Worm (Caenorhabditis elegans): ENCODE results near the gene F16G10.7.

F16G10.7 gene

DNA sequence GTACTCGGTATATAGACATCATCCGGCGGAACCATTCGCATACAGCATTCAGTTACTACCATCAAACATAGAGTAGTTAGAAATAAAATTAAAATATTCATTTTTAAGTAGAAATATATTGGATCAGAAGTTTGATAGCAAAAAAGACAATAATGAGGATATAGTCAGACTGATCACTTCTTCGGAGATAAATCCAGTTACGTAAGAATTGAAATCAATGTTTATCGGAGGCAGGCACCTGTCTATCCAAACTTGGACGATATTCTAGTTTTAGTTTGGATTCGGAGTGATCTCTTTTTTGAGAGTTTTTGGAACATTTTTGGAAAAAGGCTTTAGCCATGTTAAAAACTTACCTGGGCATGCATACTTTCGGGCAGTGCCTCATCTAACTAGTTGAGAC lies 3.3 kb upstream of the F16G10.7 start, which contains the start of gene F16G10.8:
Gene F16G10.8, minus strand, starts transcription at position 101 of the 400 bp plus-strand sequence.
- TF ChIP-seq unc-62 (GFP tag; optimal IDR thresholded peaks at IDR 0.05) = no peak

DNA sequence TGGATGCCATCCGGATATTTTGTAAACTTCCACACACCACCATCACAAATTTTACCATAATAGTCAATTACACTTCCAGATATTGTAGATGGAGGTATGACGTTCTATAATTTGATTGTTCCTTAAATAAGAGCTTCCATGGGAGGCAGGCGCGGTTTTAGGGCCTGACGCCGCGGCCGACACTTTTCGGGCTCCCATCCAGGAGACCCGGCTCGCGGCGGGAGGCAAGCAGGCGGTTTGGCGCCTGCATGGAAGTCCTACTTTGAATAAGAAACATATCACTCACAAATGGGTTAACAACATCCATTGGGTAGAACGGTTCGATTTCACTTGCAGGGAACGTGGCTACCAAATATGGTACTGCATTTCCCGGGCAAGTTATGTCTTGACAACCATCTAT lies 401 bp downstream of the F16G10.7 start:
- no peak for TF ChIP-seq unc-62 (GFP tag; optimal IDR thresholded peaks at IDR 0.05)

DNA sequence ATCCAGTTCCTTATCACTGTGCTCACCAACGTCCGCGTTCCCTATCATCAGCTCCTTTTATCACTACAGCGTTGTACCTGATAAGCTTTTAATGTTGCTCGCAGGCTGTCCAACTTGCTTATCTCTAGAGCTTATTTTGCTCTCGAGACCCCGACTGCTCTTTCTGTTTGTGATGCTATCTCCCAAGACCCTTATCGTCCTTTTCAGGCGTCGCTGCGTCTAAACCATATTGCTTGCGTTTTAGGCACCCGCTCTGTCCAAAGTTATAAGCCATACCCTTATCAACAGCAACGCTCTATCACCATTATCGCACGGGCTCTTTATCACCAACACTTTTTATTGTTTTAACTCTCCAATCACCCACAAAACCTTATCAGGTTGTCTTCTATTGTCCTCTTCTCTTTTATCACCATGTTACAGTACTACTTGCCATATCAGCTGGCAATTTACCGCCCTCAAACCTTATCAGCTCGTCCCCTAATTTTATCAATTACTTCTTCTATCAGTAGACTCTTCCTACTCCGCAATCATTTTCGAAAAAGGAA lies 1.5 kb downstream of the F16G10.7 start:
- TF ChIP-seq unc-62 (GFP tag; optimal IDR thresholded peaks at IDR 0.05) = no peak

DNA sequence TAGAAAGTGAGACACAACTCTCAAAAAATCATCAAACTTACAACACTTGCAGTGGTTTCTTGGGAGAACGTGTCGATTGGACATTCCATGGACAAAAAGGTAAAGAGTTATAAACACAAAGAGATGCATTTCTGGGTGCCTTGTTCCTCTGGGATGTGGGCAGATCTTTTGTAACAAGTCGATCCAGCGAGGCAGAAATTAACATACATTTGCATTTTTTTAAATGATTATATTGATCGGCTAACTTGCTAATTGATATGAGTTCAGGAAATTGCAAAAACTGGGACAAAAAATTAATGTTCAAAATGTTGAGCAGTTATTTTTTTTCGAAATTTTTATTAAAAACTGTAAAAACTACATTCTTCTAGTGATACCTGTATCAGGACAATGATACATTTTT lies 2.3 kb downstream of the F16G10.7 start, which contains the start of gene F16G10.6:
Gene F16G10.6, minus strand, starts transcription at position 101 of the 400 bp plus-strand sequence.
- no peak for TF ChIP-seq unc-62 (GFP tag; optimal IDR thresholded peaks at IDR 0.05)

DNA sequence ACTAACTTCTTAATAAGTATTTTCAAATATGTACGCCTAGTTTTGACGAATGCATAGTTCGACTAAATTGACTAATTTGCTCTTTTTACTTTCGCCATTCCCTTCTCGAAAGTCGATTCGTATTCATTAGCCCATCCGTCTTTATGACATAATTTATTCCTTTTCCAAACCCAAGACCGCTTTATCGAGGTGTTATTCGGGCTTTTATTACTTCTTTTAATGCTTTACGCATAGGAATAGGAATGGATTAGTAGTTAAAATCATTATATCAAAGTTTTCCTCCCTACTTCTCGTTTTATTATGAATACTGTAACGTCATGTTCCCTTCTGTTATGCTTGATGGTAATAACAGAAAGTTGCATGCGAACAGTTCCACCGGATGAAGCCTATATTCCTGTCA lies 5.1 kb downstream of the F16G10.7 start, which contains the start of gene F16G10.2:
Gene F16G10.2, plus strand, starts transcription at position 301 of the 400 bp plus-strand sequence.
- TF ChIP-seq unc-62 (GFP tag; optimal IDR thresholded peaks at IDR 0.05) = no peak

DNA sequence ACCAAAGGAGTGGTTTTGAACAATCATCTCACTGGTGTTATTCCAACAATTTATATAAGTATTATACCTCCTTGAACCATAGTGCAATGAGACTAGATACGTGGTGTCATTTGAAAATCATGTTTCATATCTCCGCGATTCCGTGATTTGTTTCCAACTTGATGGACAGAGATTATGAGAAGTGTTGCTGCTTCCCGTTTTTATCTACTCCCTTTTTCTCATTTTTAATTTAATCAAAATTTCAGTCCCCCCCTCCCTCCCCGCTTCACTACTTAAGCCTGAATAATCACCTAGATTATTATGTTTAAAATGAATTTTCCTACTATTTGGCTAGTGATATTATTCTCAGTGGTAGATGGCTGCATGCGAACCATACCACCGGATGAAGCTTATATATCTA lies 8.0 kb downstream of the F16G10.7 start, which contains the start of gene F16G10.3:
Gene F16G10.3, plus strand, starts transcription at position 301 of the 400 bp plus-strand sequence.
- no peak for TF ChIP-seq unc-62 (GFP tag; optimal IDR thresholded peaks at IDR 0.05)

DNA sequence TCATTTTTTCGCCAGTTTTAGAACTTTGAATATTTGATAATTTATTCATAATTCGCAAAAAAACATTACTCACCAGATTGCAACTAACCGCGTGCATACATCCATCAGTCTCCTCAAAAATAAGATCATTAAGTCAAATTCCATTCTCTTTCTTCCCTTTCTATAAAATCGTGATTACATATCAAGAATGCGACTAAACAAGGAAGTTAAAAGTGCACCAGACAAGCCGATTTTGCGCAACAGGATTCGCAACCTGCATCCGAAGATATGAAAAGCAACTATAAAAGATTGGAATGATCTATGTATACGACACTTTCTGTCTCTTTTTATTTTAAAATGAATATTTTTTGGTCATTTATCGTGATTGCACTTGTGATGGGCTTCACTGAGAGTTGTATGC lies 11.1 kb downstream of the F16G10.7 start, which contains the start of gene hpo-25:
Gene hpo-25, plus strand, starts transcription at position 301 of the 400 bp plus-strand sequence.
- no peak for TF ChIP-seq unc-62 (GFP tag; optimal IDR thresholded peaks at IDR 0.05)

DNA sequence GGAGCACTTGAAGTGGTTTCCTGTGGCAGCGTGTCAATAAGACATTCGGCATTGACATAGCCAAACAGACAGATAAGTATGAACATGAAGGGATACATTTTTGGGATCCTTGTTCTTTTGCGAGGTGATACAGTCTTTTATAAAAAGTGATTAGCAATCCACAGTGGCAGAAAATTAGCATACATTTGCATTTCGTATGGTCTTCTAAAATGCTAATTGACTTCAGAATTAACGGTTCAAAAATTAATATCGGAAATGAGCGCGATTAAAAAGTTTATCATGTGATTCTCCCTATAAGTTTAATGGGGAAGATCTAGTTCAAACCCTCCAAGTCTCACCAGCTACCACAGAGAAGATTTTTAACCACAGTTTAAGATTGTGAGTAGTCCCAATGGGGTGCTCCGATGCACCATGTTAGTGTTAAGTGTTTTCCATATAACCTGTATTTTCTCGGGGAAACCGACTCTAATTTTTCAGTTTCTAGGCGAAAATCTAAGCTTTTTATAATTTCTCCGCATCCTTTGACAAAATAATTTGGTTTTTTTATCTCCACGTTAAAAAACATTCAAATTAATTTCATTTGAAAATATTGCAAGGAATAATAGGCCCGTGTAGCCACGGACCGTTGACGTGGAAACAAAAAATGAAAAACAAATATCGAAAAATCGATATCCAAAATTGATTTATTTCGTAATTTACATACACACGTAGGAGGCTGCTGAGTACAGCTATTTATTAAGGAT lies 13.3 kb downstream of the F16G10.7 start, which contains the start of the genes F43C11.12 and F16G10.5:
Gene F43C11.12, minus strand, starts transcription at position 101 of the 743 bp plus-strand sequence.
Gene F16G10.5, plus strand, starts transcription at position 693 of the 743 bp plus-strand sequence.
- TF ChIP-seq unc-62 (GFP tag; optimal IDR thresholded peaks at IDR 0.05) = no peak

DNA sequence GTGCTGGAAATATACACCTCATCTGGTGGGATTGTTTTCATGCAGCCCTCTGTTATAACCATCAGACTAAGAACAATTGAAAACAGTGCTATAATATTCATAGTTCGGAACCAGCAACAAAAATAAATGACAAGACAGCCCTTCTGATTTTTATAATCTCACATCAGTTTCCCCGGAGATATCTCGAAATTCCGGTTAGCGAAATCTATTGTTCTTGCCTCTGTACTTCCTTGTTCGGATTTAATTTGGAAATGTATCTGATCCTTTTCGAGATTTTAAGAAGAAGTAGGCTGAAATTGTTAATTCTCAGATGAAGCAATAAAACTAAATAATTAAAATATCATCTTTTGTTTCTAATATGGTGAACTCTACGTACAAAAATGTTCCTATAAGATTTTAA lies 16.4 kb downstream of the F16G10.7 start, which contains the start of gene F43C11.11:
Gene F43C11.11, minus strand, starts transcription at position 101 of the 400 bp plus-strand sequence.
- no peak for TF ChIP-seq unc-62 (GFP tag; optimal IDR thresholded peaks at IDR 0.05)

DNA sequence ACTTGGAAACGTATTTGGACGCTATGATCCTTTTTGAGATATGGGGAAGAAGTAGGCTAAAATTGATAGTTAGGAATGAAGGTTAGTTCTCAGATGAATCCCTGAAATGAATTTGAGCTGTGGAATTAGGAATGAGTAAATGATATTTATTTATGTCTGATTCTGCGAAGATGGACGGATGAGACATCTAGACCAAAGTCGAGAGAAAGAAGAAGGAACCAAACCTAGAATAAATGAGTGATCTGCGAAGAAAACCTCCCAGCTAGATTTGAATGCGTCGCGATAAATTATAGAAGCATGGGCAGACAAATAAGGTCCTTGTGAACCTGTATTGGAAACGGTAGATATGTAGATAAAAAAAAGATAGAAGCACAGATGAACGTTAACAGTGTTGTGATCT lies 20.1 kb downstream of the F16G10.7 start, which contains the start of gene F43C11.16:
Gene F43C11.16, minus strand, starts transcription at position 101 of the 400 bp plus-strand sequence.
- TF ChIP-seq unc-62 (GFP tag; optimal IDR thresholded peaks at IDR 0.05) = no peak

DNA sequence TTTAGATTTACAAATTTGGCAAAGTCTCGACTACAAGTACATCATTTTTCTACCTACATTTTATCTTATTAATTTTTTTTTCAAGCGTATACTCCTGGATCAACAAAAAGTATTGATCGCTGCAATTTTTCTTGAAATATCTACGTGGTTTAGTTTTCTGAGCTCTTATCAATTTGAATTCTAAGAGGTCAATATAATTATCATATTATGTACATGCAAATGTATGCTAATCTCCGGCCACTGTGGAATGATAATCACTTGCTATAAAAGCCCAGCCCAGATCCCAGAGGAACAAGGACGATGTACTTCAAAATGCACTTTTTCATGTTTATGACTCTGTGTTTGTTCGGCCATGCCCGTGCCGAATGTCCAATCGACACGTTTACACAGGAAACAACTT lies 23.3 kb downstream of the F16G10.7 start, which contains the start of gene F43C11.1:
Gene F43C11.1, plus strand, starts transcription at position 301 of the 400 bp plus-strand sequence.
- no peak for TF ChIP-seq unc-62 (GFP tag; optimal IDR thresholded peaks at IDR 0.05)

DNA sequence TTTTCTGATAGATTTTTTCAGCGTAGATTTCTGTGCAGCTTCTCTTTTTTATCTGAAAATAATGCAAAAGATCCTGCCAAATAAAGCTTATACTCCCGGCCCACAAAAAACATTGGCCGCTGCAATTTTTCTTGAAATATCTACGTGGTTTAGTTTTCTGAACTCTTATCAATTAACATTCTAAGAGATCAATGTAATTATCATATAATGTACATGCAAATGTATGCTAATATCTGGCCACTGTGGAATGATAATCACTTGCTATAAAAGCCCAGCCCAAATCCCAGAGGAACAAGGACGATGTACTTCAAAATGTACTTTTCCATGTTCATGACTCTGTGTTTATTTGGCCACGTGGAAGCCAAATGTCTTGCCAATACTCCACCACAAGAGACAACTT lies 25.6 kb downstream of the F16G10.7 start, which contains the start of gene F43C11.2:
Gene F43C11.2, plus strand, starts transcription at position 301 of the 400 bp plus-strand sequence.
- no peak for TF ChIP-seq unc-62 (GFP tag; optimal IDR thresholded peaks at IDR 0.05)

DNA sequence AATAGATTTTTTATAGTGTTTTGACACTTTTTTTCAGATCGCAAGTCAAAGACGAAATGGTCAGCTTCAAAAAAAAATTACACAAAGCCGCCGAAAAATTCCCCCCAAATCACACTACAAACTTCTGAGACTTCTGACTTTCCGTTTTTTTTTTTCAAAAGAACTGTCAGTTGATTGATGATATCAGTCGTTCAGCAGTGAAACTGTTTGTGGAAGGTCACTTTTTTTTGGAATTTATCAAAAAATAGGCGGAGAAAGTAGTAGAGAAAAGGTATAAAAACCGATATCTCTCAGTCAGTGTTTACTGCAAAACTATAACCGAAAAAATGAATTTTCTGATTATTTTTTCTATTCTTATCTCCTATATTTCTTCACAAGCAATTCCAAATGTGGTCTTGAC lies 27.1 kb downstream of the F16G10.7 start, which contains the start of gene F43C11.3:
Gene F43C11.3, plus strand, starts transcription at position 301 of the 400 bp plus-strand sequence.
- TF ChIP-seq unc-62 (GFP tag; optimal IDR thresholded peaks at IDR 0.05) = no peak

DNA sequence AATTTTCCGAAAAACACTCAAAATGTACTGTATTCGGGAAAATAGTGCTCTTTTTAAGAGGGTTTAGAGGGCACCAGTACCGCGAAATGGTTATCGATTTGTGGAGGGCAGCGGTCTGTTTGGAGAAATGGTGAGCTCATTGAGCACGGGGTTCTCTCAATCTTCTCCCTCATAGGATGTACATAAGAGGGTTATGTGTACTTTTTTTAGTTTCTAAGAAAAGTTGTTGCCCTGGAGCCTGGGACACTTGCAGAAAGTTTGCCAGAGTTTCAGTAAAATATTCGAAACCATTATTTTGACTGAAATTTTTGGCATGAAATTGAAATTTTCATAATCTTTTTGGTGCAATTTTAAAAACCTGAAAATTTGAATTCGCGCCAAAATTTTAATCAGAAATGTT lies 27.5 kb downstream of the F16G10.7 start, which contains the start of gene F43C11.10:
Gene F43C11.10, minus strand, starts transcription at position 101 of the 400 bp plus-strand sequence.
- TF ChIP-seq unc-62 (GFP tag; optimal IDR thresholded peaks at IDR 0.05) = no peak

DNA sequence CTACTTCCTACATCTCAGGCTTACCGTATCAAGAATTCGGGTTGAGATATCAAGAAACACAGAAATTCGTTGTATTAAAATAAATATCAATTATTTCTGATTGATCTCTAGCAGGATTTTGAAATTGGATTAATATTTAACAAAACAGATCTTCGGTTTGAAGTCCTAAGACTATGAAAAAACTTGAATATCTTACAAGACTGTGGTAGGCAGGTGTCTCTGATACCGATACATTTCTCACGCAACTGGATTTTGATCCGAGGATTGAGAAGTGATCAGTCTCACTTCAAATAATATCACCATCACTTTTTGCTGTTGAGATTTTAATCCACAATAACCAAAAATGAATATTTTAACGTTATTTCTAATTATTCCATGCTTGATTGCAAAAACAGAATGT lies 33.4 kb downstream of the F16G10.7 start, which contains the start of gene F43C11.4:
Gene F43C11.4, plus strand, starts transcription at position 301 of the 400 bp plus-strand sequence.
- no peak for TF ChIP-seq unc-62 (GFP tag; optimal IDR thresholded peaks at IDR 0.05)

DNA sequence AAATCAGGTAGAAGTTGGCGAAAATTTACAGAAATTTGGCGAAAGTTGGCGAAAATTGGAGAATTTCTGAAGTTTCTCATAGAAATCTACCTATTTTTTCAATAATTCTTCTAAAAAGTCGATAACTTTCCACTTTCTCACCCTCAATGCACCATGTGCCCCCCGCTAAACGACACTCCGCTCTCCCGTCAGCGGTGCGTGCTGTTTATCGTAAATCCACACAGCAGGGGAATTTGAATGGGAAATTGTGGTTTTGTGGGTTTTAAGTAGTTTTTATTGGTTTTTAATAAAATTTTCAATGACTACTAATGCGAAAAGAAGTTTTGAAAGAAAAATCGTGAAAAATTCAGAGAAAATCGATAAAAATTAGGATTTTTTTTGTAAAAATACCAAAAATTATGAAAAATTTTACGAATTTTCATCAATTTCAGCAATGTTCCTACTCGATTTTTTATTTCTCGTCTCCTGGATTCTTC lies 38.0 kb downstream of the F16G10.7 start, which contains the start of gene F43C11.6:
Gene F43C11.6, plus strand, starts transcription at position 426 of the 476 bp plus-strand sequence.
- TF ChIP-seq unc-62 (GFP tag; optimal IDR thresholded peaks at IDR 0.05) = no peak

Measured in whole organism, dauer.